Worm (Caenorhabditis elegans) whole organism, L4 larva: Measurements from ENCODE around the gene kcnl-1.

ENCODE experiments used
- F49E8.2 ChIP-seq: sonication (generic microtip); optimal IDR thresholded peaks from 2 replicates; lab custom pipeline; 2016; ENCODE audit warnings: missing compliant biosample characterization, mild to moderate bottlenecking, missing genetic modification characterization, borderline replicate concordance
- R02D3.7 ChIP-seq: fragments of 150-350 bp; sonication (generic microtip); optimal IDR thresholded peaks from 3 replicates; lab custom pipeline; 2014; ENCODE audit warnings: missing biosample characterization, missing genetic modification characterization
- T20F7.1 ChIP-seq: fragments of 200-800 bp; sonication (Bioruptor generic); optimal IDR thresholded peaks from 2 replicates; lab custom pipeline; 2018; ENCODE audit warnings: mild to moderate bottlenecking, missing genetic modification characterization, missing compliant biosample characterization
- Y5F2A.4 ChIP-seq: fragments of 200-800 bp; sonication (Bioruptor generic); optimal IDR thresholded peaks from 2 replicates; lab custom pipeline; 2018; ENCODE audit warnings: mild to moderate bottlenecking, missing genetic modification characterization, missing compliant biosample characterization
- arid-1 ChIP-seq: fragments of 200-800 bp; sonication (Bioruptor generic); conservative IDR thresholded peaks from 2 replicates; pipeline ENCODE4 v1.3.6; 2022; ENCODE audit warnings: missing genetic modification reagents, missing genetic modification characterization, missing compliant biosample characterization
- attf-4 ChIP-seq: sonication (generic microtip); optimal IDR thresholded peaks from 3 replicates; lab custom pipeline; 2017; ENCODE audit warnings: missing biosample characterization, missing genetic modification characterization
- ceh-20 ChIP-seq: fragments of 200-800 bp; sonication (Bioruptor generic); IDR thresholded peaks from 2 replicates; pipeline ENCODE4 v1.3.6; 2022; ENCODE audit warnings: missing genetic modification reagents, missing genetic modification characterization, missing compliant biosample characterization
- ceh-44 ChIP-seq: fragments of 200-800 bp; sonication (Bioruptor generic); IDR thresholded peaks from 2 replicates; pipeline ENCODE4 v1.3.6; 2022; ENCODE audit warnings: missing genetic modification reagents, missing genetic modification characterization, missing compliant biosample characterization
- cey-2 ChIP-seq: sonication (generic microtip); optimal IDR thresholded peaks from 3 replicates; lab custom pipeline; 2017; ENCODE audit warnings: missing genetic modification characterization, mild to moderate bottlenecking, missing compliant biosample characterization, antibody characterized with exemption, borderline replicate concordance; ENCODE audit not compliant: insufficient read depth
- daf-12 ChIP-seq: fragments of 150-350 bp; optimal IDR thresholded peaks from 2 replicates; lab custom pipeline; 2014; ENCODE audit warnings: missing biosample characterization, missing genetic modification reagents, missing genetic modification characterization
- daf-8 ChIP-seq: fragments of 200-800 bp; sonication (Bioruptor generic); IDR thresholded peaks from 2 replicates; pipeline ENCODE4 v1.3.6; 2022; ENCODE audit warnings: missing genetic modification characterization, missing compliant biosample characterization
- dmd-6 ChIP-seq: fragments of 200-800 bp; sonication (Bioruptor generic); IDR thresholded peaks from 2 replicates; pipeline ENCODE4 v1.3.6; 2022; ENCODE audit warnings: missing genetic modification reagents, missing genetic modification characterization, missing compliant biosample characterization
- dmd-8 ChIP-seq: fragments of 200-800 bp; sonication (Bioruptor generic); IDR thresholded peaks from 2 replicates; pipeline ENCODE4 v1.3.6; 2022; ENCODE audit warnings: missing genetic modification characterization, missing compliant biosample characterization
- dve-1 ChIP-seq: sonication (generic microtip); optimal IDR thresholded peaks from 2 replicates; lab custom pipeline; 2017; ENCODE audit warnings: antibody characterized with exemption, mild to moderate bottlenecking, missing genetic modification characterization, missing compliant biosample characterization; ENCODE audit not compliant: insufficient read depth
- egl-27 ChIP-seq: sonication (generic microtip); optimal IDR thresholded peaks from 3 replicates; lab custom pipeline; 2017; ENCODE audit warnings: missing biosample characterization, missing genetic modification reagents, missing genetic modification characterization
- fkh-10 ChIP-seq: fragments of 150-350 bp; optimal IDR thresholded peaks from 2 replicates; lab custom pipeline; 2014; ENCODE audit warnings: missing biosample characterization, missing genetic modification reagents, missing genetic modification characterization
- fos-1 ChIP-seq: fragments of 150-350 bp; optimal IDR thresholded peaks from 2 replicates; lab custom pipeline; 2014; ENCODE audit warnings: missing biosample characterization, missing genetic modification characterization
- gei-8 ChIP-seq: fragments of 200-800 bp; sonication (Bioruptor generic); optimal IDR thresholded peaks from 2 replicates; lab custom pipeline; 2018; ENCODE audit warnings: mild to moderate bottlenecking, missing genetic modification characterization, missing compliant biosample characterization
- hlh-11 ChIP-seq: fragments of 200-800 bp; sonication (Bioruptor generic); optimal IDR thresholded peaks from 2 replicates; lab custom pipeline; 2018; ENCODE audit warnings: mild to moderate bottlenecking, missing genetic modification characterization, missing compliant biosample characterization
- hlh-30 ChIP-seq: sonication (generic microtip); optimal IDR thresholded peaks from 2 replicates; lab custom pipeline; 2017; ENCODE audit warnings: antibody characterized with exemption, mild to moderate bottlenecking, missing genetic modification characterization, missing compliant biosample characterization; ENCODE audit not compliant: insufficient read depth
- jun-1 ChIP-seq: fragments of 150-350 bp; optimal IDR thresholded peaks from 2 replicates; lab custom pipeline; 2014; ENCODE audit warnings: missing biosample characterization, missing genetic modification reagents, missing genetic modification characterization
- lin-1 ChIP-seq: fragments of 200-800 bp; sonication (Bioruptor generic); IDR thresholded peaks from 2 replicates; pipeline ENCODE4 v1.3.6; 2022; ENCODE audit warnings: missing genetic modification reagents, missing genetic modification characterization, missing compliant biosample characterization
- lin-15B ChIP-seq: fragments of 150-350 bp; sonication (generic microtip); optimal IDR thresholded peaks from 3 replicates; lab custom pipeline; 2014; ENCODE audit warnings: missing biosample characterization, missing genetic modification characterization
- lin-38 ChIP-seq: fragments of 200-800 bp; sonication (Bioruptor generic); IDR thresholded peaks from 2 replicates; pipeline ENCODE4 v1.3.6; 2022; ENCODE audit warnings: missing genetic modification reagents, missing genetic modification characterization, missing compliant biosample characterization
- lin-39 ChIP-seq: fragments of 150-350 bp; optimal IDR thresholded peaks from 2 replicates; lab custom pipeline; 2014; ENCODE audit warnings: missing biosample characterization, missing genetic modification reagents, missing genetic modification characterization
- lsy-2 ChIP-seq, 2 experiments: fragments of 150-350 bp in 1 of 2; sonication (generic microtip) in 1 of 2; optimal IDR thresholded peaks; 2 replicates each; lab custom pipeline; 2014 to 2017; ENCODE audit warnings: missing biosample characterization in 2 of 2, missing genetic modification characterization in 2 of 2
- madf-5 ChIP-seq, 2 experiments: fragments of 200-800 bp; sonication (Bioruptor generic); IDR thresholded peaks; 2 replicates each; pipeline ENCODE4 v1.3.6; 2022; ENCODE audit warnings: missing compliant biosample characterization in 2 of 2, missing genetic modification characterization in 2 of 2
- mdl-1 ChIP-seq, 2 experiments: fragments of 150-350 bp in 1 of 2; sonication (generic microtip) in 1 of 2; optimal IDR thresholded peaks; 2 replicates each; lab custom pipeline; 2014 to 2017; ENCODE audit warnings: missing biosample characterization in 2 of 2, missing genetic modification characterization in 2 of 2
- mdt-29 ChIP-seq: fragments of 200-800 bp; sonication (Bioruptor generic); IDR thresholded peaks from 2 replicates; pipeline ENCODE4 v1.3.6; 2022; ENCODE audit warnings: missing genetic modification reagents, missing genetic modification characterization, missing compliant biosample characterization
- mep-1 ChIP-seq: fragments of 150-350 bp; sonication (generic microtip); optimal IDR thresholded peaks from 3 replicates; lab custom pipeline; 2014; ENCODE audit warnings: missing biosample characterization, missing genetic modification characterization
- mxl-3 ChIP-seq: fragments of 200-800 bp; sonication (Bioruptor generic); optimal IDR thresholded peaks from 2 replicates; lab custom pipeline; 2018; ENCODE audit warnings: mild to moderate bottlenecking, missing genetic modification characterization, missing compliant biosample characterization
- nhr-10 ChIP-seq: fragments of 150-350 bp; optimal IDR thresholded peaks from 2 replicates; lab custom pipeline; 2014; ENCODE audit warnings: missing biosample characterization, missing genetic modification characterization
- nhr-11 ChIP-seq: fragments of 150-350 bp; optimal IDR thresholded peaks from 2 replicates; lab custom pipeline; 2014; ENCODE audit warnings: missing biosample characterization, missing genetic modification characterization
- nhr-28 ChIP-seq: fragments of 150-350 bp; optimal IDR thresholded peaks from 2 replicates; lab custom pipeline; 2014; ENCODE audit warnings: missing biosample characterization, missing genetic modification characterization
- nhr-6 ChIP-seq: fragments of 150-350 bp; optimal IDR thresholded peaks from 2 replicates; lab custom pipeline; 2014; ENCODE audit warnings: missing biosample characterization, missing genetic modification characterization
- nhr-76 ChIP-seq: fragments of 150-350 bp; optimal IDR thresholded peaks from 2 replicates; lab custom pipeline; 2014; ENCODE audit warnings: missing biosample characterization, missing genetic modification characterization
- nhr-77 ChIP-seq: fragments of 150-350 bp; optimal IDR thresholded peaks from 2 replicates; lab custom pipeline; 2014; ENCODE audit warnings: missing biosample characterization, missing genetic modification characterization
- pha-4 ChIP-seq, 2 experiments: fragments of 150-350 bp in 1 of 2; fragments of 200-800 bp in 1 of 2; sonication (Bioruptor generic) in 1 of 2; IDR thresholded peaks in 1 of 2; optimal IDR thresholded peaks in 1 of 2; 2 replicates each; pipeline versions ENCODE4 v1.3.6 to Lab custom; 2014 to 2022; ENCODE audit warnings: missing genetic modification characterization in 2 of 2, missing genetic modification reagents in 2 of 2, missing biosample characterization in 1 of 2, missing compliant biosample characterization in 1 of 2
- php-3 ChIP-seq: fragments of 200-800 bp; sonication (Bioruptor generic); IDR thresholded peaks from 2 replicates; pipeline ENCODE4 v1.3.6; 2022; ENCODE audit warnings: missing genetic modification reagents, missing genetic modification characterization, missing compliant biosample characterization
- pqm-1 ChIP-seq: sonication (generic microtip); optimal IDR thresholded peaks from 2 replicates; lab custom pipeline; 2017; ENCODE audit warnings: missing biosample characterization, missing genetic modification characterization
- saeg-2 ChIP-seq: fragments of 200-800 bp; sonication (Bioruptor generic); IDR thresholded peaks from 2 replicates; pipeline ENCODE4 v1.3.6; 2022; ENCODE audit warnings: missing genetic modification reagents, missing genetic modification characterization, missing compliant biosample characterization
- skn-1 ChIP-seq: fragments of 150-350 bp; optimal IDR thresholded peaks from 2 replicates; lab custom pipeline; 2014; ENCODE audit warnings: missing biosample characterization, missing genetic modification characterization
- snpc-1.2 ChIP-seq: fragments of 200-800 bp; sonication (Bioruptor generic); IDR thresholded peaks from 2 replicates; pipeline ENCODE4 v1.3.6; 2022; ENCODE audit warnings: missing genetic modification reagents, missing genetic modification characterization, missing compliant biosample characterization
- snpc-4 ChIP-seq: fragments of 150-350 bp; optimal IDR thresholded peaks from 2 replicates; lab custom pipeline; 2014; ENCODE audit warnings: missing biosample characterization, missing genetic modification characterization
- spr-1 ChIP-seq: sonication (generic microtip); optimal IDR thresholded peaks from 2 replicates; lab custom pipeline; 2016; ENCODE audit warnings: mild to moderate bottlenecking, missing genetic modification characterization, missing compliant biosample characterization
- spr-3 ChIP-seq: fragments of 200-800 bp; sonication (Bioruptor generic); optimal IDR thresholded peaks from 2 replicates; lab custom pipeline; 2018; ENCODE audit warnings: mild to moderate bottlenecking, missing genetic modification characterization, missing compliant biosample characterization
- unc-62 ChIP-seq, 3 experiments: fragments of 150-350 bp in 1 of 3; sonication (generic microtip); optimal IDR thresholded peaks in 2 of 3; peaks in 1 of 3; 1 replicate in 1 of 3; 2 replicates in 2 of 3; lab custom pipeline; 2014 to 2017; ENCODE audit warnings: missing biosample characterization in 3 of 3, missing genetic modification characterization in 3 of 3, missing genetic modification reagents in 3 of 3, missing genotype in 1 of 3
- zfp-3 ChIP-seq: fragments of 200-800 bp; sonication (Bioruptor generic); conservative IDR thresholded peaks from 2 replicates; pipeline ENCODE4 v1.3.6; 2022; ENCODE audit warnings: missing genetic modification reagents, missing genetic modification characterization, missing compliant biosample characterization
- zip-11 ChIP-seq: fragments of 200-800 bp; sonication (Bioruptor generic); IDR thresholded peaks from 2 replicates; pipeline ENCODE4 v1.3.6; 2022; ENCODE audit warnings: missing genetic modification characterization, missing compliant biosample characterization

Gene kcnl-1

DNA sequence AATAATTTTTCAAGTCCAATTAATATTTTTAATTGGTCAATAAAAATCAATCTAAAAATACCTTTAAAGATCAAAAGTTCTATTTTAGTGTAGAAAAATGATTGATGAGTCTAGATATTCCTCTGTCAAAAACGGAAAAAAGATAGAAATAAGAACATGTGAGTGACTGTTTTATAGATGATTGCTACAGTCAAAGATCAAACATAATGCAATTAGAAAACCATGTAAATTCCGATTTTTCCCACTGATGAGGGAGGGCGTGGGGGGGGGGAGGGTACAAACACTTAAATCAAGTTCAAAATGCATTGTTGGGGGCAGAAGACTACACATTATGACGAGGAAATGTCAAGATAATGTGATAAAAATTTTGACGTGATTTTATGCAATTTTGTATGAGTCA lies 39.0 kb upstream of the kcnl-1 start:
- TF ChIP-seq hlh-30, result peak; percentile 6
- peak; percentile 33 for TF ChIP-seq dmd-6 (GFP tag; lab: Robert Waterston, UW)
- TF ChIP-seq arid-1, result no peak
- 0 out of 2 replicates have a peak, but pooled peaks have one; percentile 16 for TF ChIP-seq ceh-20
- TF ChIP-seq nhr-10 (tag; lab: Kevin White, UChicago), result no peak

DNA sequence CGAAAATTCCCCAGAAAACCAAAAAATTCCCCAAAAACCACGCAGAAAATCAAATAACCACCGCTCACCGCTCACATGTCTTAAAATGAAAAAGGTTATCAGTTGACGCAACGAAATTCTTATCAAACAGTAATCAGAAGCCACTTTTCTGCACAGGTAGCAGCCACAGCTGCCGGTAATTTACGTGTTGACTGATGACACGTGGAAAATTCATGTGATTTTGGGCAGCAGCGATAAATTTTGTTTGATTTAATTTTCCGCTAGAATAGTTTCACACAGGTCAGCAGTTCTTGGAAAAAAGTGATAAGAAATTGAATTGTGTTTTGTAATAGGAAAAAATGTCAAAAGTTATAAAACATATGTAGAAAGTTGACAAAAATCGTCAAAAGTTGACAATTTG lies 37.6 kb upstream of the kcnl-1 start:
- TF ChIP-seq fkh-10 (GFP tag; lab: Kevin White, UChicago) (no peak), dmd-8 (GFP tag; lab: Robert Waterston, UW) (no peak), spr-3 (GFP tag; lab: Kevin White, UChicago) (no peak), cey-2 (tag; lab: Kevin White, UChicago) (peak; percentile 80), nhr-76 (tag; lab: Kevin White, UChicago) (no peak), hlh-11 (tag; lab: Kevin White, UChicago) (peak; percentile 98), lin-1 (GFP tag; lab: Robert Waterston, UW) (peak; percentile 88), lin-39 (no peak), lsy-2 (tag; optimal IDR thresholded peaks at IDR 0.05; lab: Kevin White, UChicago) (peak in 1 of 2 experiments; percentile 64), lin-15B (tag; lab: Kevin White, UChicago) (no peak), nhr-28 (tag; lab: Kevin White, UChicago) (peak; percentile 97), zip-11 (GFP tag; lab: Robert Waterston, UW) (no peak), pqm-1 (tag; lab: Kevin White, UChicago) (peak; percentile 97), spr-1 (tag; lab: Kevin White, UChicago) (no peak), Y5F2A.4 (GFP tag; lab: Kevin White, UChicago) (no peak), snpc-1.2 (no peak), F49E8.2 (tag; lab: Kevin White, UChicago) (no peak), nhr-6 (peak; percentile 11), zfp-3 (GFP tag; lab: Robert Waterston, UW) (0 out of 2 replicates have a peak, but pooled peaks have one; percentile 14), fos-1 (tag; lab: Kevin White, UChicago) (no peak), dve-1 (tag; lab: Kevin White, UChicago) (peak; percentile 97), daf-8 (GFP tag; lab: Robert Waterston, UW) (no peak), jun-1 (tag; lab: Kevin White, UChicago) (no peak), saeg-2 (GFP tag; lab: Robert Waterston, UW) (peak; percentile 79), R02D3.7 (tag; lab: Kevin White, UChicago) (no peak), gei-8 (GFP tag; lab: Kevin White, UChicago) (peak; percentile 82), daf-12 (tag; lab: Kevin White, UChicago) (no peak), mdt-29 (GFP tag; lab: Robert Waterston, UW) (peak; percentile 59), skn-1 (tag; lab: Kevin White, UChicago) (no peak), mdl-1 (tag; optimal IDR thresholded peaks at IDR 0.05; lab: Kevin White, UChicago) (peak; percentile 5 to 91), nhr-77 (peak; percentile 91), madf-5 (GFP tag; IDR thresholded peaks at IDR 0.05; lab: Robert Waterston, UW) (no peak), php-3 (GFP tag; lab: Robert Waterston, UW) (peak; percentile 100), snpc-4 (tag; lab: Kevin White, UChicago) (no peak), unc-62 (GFP tag; optimal IDR thresholded peaks at IDR 0.05 in 1 of 2; lab: Kevin White, UChicago) (peak in 1 of 2 experiments; percentile 79), unc-62 (tag; optimal IDR thresholded peaks at IDR 0.05; lab: Kevin White, UChicago) (no peak), egl-27 (tag; lab: Kevin White, UChicago) (no peak), T20F7.1 (peak; percentile 74), pha-4 (GFP tag; IDR thresholded peaks at IDR 0.05; lab: Robert Waterston, UW) (peak; percentile 66), pha-4 (tag; optimal IDR thresholded peaks at IDR 0.05; lab: Kevin White, UChicago) (peak; percentile 6), mxl-3 (GFP tag; lab: Kevin White, UChicago) (peak; percentile 89), lin-38 (GFP tag; lab: Robert Waterston, UW) (0 out of 2 replicates have a peak, but pooled peaks have one; percentile 12), ceh-44 (GFP tag; lab: Robert Waterston, UW) (no peak), mep-1 (tag; lab: Kevin White, UChicago) (peak; percentile 49), attf-4 (tag; lab: Kevin White, UChicago) (no peak), nhr-11 (no peak)
